Worm (Caenorhabditis elegans): ENCODE results near the gene mrpl-49.
A peak's percentile ranks its signal among the peaks of the same experiment; 100 is the strongest.

mrpl-49 gene

DNA sequence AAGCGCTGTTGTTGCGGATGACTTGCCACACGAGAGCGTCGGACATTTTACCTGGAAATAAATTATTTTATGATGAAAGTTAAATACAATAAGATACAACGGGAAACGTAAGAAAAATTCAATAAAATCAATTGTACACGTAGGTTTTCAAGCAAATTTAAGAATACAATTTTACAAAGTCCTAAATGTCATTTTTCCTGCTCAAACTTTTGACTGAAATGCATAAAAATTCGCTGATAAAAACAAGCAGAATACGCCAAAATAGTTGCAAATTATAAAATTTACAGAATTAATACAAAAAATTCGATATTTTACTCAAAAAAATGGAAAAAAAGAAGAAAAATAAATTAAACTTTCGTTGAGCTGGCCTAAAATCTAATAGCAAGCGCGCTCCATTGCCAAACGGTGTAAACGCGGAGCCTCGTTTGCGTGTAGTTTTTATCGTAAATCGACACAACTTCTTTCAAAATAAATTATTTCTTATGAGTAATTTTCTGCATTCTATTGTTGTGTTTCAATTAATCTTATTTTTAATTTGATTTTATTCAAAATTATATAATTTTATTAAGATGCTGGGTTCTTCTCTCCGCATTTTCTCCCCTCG lies at the start of gene mrpl-49, which contains the start of gene rpl-28:
Gene mrpl-49 (plus strand): TSS at position 570 of the 604 bp plus-strand sequence.
Gene rpl-28 (minus strand): TSS at position 51 of the 604 bp plus-strand sequence.
- TF ChIP-seq T22C8.4 (GFP tag; IDR thresholded peaks at IDR 0.05), result no peak
- peak; percentile 60 for TF ChIP-seq cog-1 (tag; optimal IDR thresholded peaks at IDR 0.05)
- TF ChIP-seq ztf-23 (GFP tag; IDR thresholded peaks at IDR 0.05), result peak; percentile 67
- TF ChIP-seq ztf-29 (GFP tag; IDR thresholded peaks at IDR 0.05), result no peak
- TF ChIP-seq flt-1 (GFP tag; IDR thresholded peaks at IDR 0.05), result no peak

DNA sequence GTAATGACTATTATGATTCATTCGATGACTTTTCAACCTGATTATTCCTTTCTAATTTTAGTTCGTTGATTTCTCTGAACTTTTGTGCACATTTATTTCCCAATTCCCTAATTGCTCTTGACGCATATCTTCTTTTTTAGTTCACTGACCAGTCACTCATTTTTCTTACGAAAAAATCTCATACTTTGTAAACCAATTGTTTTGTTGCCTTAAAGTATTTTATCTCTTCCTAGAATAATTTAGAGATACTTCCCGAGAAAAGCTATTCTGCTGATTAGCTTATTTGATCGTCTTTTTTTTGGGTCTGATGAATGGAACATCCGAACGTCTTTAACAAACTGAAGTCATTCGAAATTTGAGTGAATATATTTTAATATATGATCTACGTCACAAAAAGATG lies 49.1 kb upstream of the mrpl-49 start:
- no peak for TF ChIP-seq T22C8.4 (GFP tag; IDR thresholded peaks at IDR 0.05)
- TF ChIP-seq flt-1 (GFP tag; IDR thresholded peaks at IDR 0.05), result no peak
- TF ChIP-seq ztf-29 (GFP tag; IDR thresholded peaks at IDR 0.05), result no peak
- TF ChIP-seq klf-2 (GFP tag; conservative IDR thresholded peaks at IDR 0.05), result no peak
- TF ChIP-seq tab-1 (GFP tag; IDR thresholded peaks at IDR 0.05), result no peak
- no peak for TF ChIP-seq ref-1 (GFP tag; conservative IDR thresholded peaks at IDR 0.05)
- TF ChIP-seq cog-1 (tag; optimal IDR thresholded peaks at IDR 0.05), result no peak

DNA sequence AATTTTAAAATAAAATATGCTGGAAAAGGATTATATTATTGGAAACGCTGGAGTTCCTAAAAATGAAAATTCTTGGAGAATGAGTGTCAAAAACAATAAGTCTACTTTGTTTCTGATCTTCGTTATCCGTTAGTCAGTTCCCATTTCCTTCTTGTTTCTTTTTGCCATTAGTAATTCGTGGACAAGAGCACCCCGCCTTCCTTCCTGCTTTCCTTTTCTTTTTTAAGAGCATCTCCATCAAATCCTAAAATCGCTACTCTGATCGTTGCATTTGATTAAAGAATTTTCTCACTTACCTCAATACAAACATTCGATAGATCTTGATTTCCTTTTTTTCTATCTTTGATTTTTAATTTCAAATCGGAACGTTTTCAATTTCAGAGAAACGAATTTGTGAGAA lies 48.6 kb upstream of the mrpl-49 start, which contains the start of gene frpr-15:
Gene frpr-15 (plus strand): TSS at position 301 of the 400 bp plus-strand sequence.
- TF ChIP-seq cog-1 (tag; optimal IDR thresholded peaks at IDR 0.05) (no peak), tab-1 (GFP tag; IDR thresholded peaks at IDR 0.05) (no peak), med-1 (GFP tag; optimal IDR thresholded peaks at IDR 0.05; ENCODE audit: insufficient read depth) (no peak), T22C8.4 (GFP tag; IDR thresholded peaks at IDR 0.05) (no peak), ref-1 (GFP tag; conservative IDR thresholded peaks at IDR 0.05) (no peak), ztf-29 (GFP tag; IDR thresholded peaks at IDR 0.05) (no peak), flt-1 (GFP tag; IDR thresholded peaks at IDR 0.05) (no peak), klf-2 (GFP tag; conservative IDR thresholded peaks at IDR 0.05) (no peak), ztf-23 (GFP tag; IDR thresholded peaks at IDR 0.05) (no peak)

DNA sequence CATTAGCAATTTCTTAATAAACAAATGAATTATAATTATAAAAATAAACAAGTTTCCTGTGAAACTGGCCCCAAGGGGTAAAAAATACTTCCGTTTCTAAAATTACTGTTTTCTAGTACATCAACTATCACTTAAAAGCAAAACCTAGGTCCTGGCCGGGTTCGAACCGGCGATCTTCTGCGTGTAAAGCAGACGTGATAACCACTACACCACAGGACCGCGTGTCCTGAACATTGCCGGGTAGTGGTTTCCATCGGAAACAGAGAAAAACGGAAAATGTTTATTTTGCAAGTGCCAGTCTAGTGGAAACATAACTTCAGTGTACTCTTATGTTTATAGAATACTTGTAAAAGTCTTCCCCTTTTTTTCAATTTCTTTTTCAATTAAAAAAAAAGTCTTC lies 45.2 kb upstream of the mrpl-49 start:
- TF ChIP-seq flt-1 (GFP tag; IDR thresholded peaks at IDR 0.05), result no peak
- no peak for TF ChIP-seq ztf-23 (GFP tag; IDR thresholded peaks at IDR 0.05)
- TF ChIP-seq ref-1 (GFP tag; conservative IDR thresholded peaks at IDR 0.05), result no peak
- no peak for TF ChIP-seq tab-1 (GFP tag; IDR thresholded peaks at IDR 0.05)
- no peak for TF ChIP-seq ztf-29 (GFP tag; IDR thresholded peaks at IDR 0.05)
- TF ChIP-seq T22C8.4 (GFP tag; IDR thresholded peaks at IDR 0.05), result no peak
- TF ChIP-seq klf-2 (GFP tag; conservative IDR thresholded peaks at IDR 0.05), result no peak
- no peak for TF ChIP-seq cog-1 (tag; optimal IDR thresholded peaks at IDR 0.05)
- TF ChIP-seq med-1 (GFP tag; optimal IDR thresholded peaks at IDR 0.05; ENCODE audit: insufficient read depth), result no peak

DNA sequence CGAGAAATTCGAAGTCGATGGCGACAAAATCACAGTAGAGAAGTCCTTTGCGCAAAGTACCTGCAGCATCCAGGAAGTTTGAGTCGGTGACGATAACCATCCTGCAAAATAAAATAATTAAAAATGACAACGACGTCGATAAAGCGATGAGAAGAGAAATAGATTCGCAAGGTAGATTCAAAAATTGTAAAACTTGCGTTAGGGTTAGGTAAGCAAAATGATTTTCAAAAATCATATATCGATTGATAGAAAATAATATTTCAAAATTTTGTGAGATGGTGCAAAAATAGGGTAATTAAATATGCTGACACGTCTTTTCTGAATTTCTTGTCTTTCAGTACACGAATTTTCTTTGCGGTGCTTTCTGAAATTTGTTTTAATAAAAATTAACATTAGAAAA lies 33.3 kb upstream of the mrpl-49 start, which contains the start of gene parn-1:
Gene parn-1 (minus strand): TSS at position 101 of the 400 bp plus-strand sequence.
- no peak for TF ChIP-seq flt-1 (GFP tag; IDR thresholded peaks at IDR 0.05)
- no peak for TF ChIP-seq ztf-23 (GFP tag; IDR thresholded peaks at IDR 0.05)
- no peak for TF ChIP-seq tab-1 (GFP tag; IDR thresholded peaks at IDR 0.05)
- no peak for TF ChIP-seq T22C8.4 (GFP tag; IDR thresholded peaks at IDR 0.05)
- TF ChIP-seq klf-2 (GFP tag; conservative IDR thresholded peaks at IDR 0.05), result no peak
- TF ChIP-seq cog-1 (tag; optimal IDR thresholded peaks at IDR 0.05), result no peak

DNA sequence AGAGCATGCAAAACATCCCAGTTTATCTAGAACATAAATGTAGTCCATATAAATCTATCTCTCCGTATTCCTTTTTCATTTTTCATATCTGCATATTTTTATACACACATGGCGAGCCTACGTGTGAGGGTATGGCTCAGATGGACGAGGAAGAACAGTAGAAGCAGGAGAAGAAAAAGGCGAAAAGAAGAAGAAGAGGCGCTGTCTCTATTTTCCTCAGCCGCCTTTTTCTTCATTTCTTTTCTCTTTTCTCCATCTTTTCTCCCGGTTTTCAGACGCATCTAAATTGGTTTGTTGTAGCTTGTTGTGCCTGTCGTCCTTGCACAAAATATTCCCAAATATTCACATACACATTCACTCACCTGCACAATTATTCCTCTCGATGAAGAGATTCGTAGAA lies 32.5 kb upstream of the mrpl-49 start, which contains the start of gene K10C8.4:
Gene K10C8.4 (plus strand): TSS at position 301 of the 400 bp plus-strand sequence.
- TF ChIP-seq tab-1 (GFP tag; IDR thresholded peaks at IDR 0.05) (no peak), T22C8.4 (GFP tag; IDR thresholded peaks at IDR 0.05) (no peak), med-1 (GFP tag; optimal IDR thresholded peaks at IDR 0.05; ENCODE audit: insufficient read depth) (no peak), ztf-23 (GFP tag; IDR thresholded peaks at IDR 0.05) (no peak), ztf-29 (GFP tag; IDR thresholded peaks at IDR 0.05) (no peak), cog-1 (tag; optimal IDR thresholded peaks at IDR 0.05) (no peak), ref-1 (GFP tag; conservative IDR thresholded peaks at IDR 0.05) (no peak)

DNA sequence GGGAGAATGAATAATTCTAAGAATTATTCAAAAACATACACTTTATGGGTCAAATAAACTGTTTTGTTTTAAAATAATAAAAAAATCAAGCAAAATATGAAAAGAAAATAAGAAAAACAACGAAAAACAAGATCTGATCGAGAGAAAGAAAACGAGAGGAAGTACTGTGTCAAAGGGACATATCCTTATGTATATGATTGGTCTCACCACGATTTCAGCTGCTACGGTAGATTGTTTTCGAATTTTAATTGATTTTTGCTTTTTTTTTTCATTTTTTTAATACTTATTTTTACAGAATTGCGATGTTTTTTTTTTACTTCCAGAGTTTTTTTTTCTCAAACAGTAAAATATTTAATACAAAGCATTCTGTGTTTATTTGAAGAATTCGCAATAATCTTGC lies 31.6 kb upstream of the mrpl-49 start:
- TF ChIP-seq klf-2 (GFP tag; conservative IDR thresholded peaks at IDR 0.05), result no peak
- no peak for TF ChIP-seq ztf-29 (GFP tag; IDR thresholded peaks at IDR 0.05)
- no peak for TF ChIP-seq cog-1 (tag; optimal IDR thresholded peaks at IDR 0.05)
- TF ChIP-seq med-1 (GFP tag; optimal IDR thresholded peaks at IDR 0.05; ENCODE audit: insufficient read depth), result no peak
- no peak for TF ChIP-seq T22C8.4 (GFP tag; IDR thresholded peaks at IDR 0.05)
- no peak for TF ChIP-seq tab-1 (GFP tag; IDR thresholded peaks at IDR 0.05)
- no peak for TF ChIP-seq flt-1 (GFP tag; IDR thresholded peaks at IDR 0.05)
- no peak for TF ChIP-seq ref-1 (GFP tag; conservative IDR thresholded peaks at IDR 0.05)
- no peak for TF ChIP-seq ztf-23 (GFP tag; IDR thresholded peaks at IDR 0.05)

DNA sequence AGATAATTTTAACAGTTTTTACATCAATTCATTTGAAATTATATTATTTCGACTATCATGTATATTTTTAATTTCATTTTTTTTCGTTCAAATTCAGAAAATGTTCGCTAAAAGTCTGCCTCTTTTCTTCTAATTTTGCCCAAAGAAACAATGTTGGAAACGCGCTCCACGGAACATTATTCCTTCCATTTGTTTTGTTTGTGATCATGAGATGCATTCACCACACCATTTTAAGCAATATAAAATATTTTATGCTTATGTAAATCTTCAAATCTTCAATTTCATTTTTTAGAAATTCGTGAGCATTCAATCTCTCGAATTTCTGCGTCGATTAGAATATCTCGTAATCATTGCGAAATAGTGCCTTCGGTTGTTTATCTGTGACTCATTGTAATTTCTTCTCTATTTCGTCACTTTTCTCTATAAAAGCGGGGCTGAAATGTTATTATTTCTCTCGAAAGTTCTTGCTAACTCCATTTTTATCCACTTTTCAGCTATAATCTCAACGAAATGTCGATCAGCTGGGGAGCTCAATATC lies 31.0 kb upstream of the mrpl-49 start, which contains the start of gene istr-1:
Gene istr-1 (plus strand): TSS at position 495 of the 538 bp plus-strand sequence.
- no peak for TF ChIP-seq ztf-29 (GFP tag; IDR thresholded peaks at IDR 0.05)
- no peak for TF ChIP-seq ztf-23 (GFP tag; IDR thresholded peaks at IDR 0.05)
- TF ChIP-seq T22C8.4 (GFP tag; IDR thresholded peaks at IDR 0.05), result no peak
- TF ChIP-seq tab-1 (GFP tag; IDR thresholded peaks at IDR 0.05), result no peak
- no peak for TF ChIP-seq flt-1 (GFP tag; IDR thresholded peaks at IDR 0.05)
- no peak for TF ChIP-seq ref-1 (GFP tag; conservative IDR thresholded peaks at IDR 0.05)
- TF ChIP-seq klf-2 (GFP tag; conservative IDR thresholded peaks at IDR 0.05), result no peak
- no peak for TF ChIP-seq cog-1 (tag; optimal IDR thresholded peaks at IDR 0.05)
- TF ChIP-seq med-1 (GFP tag; optimal IDR thresholded peaks at IDR 0.05; ENCODE audit: insufficient read depth), result no peak

DNA sequence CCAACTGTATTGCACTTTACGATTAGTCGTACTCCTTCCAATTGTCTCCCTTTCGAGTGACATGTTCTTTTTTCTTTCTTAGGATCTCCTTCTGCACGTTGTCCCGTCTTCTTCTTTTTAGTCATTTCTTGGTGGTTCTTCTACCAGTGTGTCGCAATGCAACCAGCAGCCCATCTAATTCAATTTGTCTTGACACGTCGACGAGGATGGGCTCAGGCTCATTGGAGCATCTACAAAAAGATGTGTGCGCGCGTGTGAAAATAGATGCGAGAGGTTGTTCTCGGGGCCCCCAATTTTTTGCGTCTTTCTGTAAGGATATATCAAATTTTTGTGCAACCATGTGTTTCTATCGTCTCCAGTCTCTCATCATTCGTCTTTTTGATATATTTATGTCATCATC lies 26.8 kb upstream of the mrpl-49 start:
- no peak for TF ChIP-seq flt-1 (GFP tag; IDR thresholded peaks at IDR 0.05)
- TF ChIP-seq T22C8.4 (GFP tag; IDR thresholded peaks at IDR 0.05), result no peak
- no peak for TF ChIP-seq klf-2 (GFP tag; conservative IDR thresholded peaks at IDR 0.05)

DNA sequence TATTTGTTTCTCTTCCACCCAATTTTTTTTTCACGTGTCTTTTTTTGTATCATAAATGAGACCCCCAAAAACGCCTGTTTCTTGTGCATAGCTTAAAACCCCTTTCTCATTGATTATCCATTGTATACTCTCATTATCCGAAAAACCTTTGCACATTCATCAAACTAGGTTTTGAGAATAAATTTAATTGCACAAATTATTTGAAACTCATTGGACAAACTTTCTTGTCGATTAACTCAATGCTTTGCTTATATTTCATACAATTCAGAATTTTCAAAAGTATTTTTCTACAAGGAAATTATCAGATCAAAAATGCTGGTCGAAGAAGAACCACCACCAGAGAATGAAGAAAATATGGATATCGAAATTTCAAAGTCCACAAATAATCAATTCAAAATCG lies 24.4 kb upstream of the mrpl-49 start, which contains the start of gene R11D1.1:
Gene R11D1.1 (plus strand): TSS at position 301 of the 400 bp plus-strand sequence.
- TF ChIP-seq med-1 (GFP tag; optimal IDR thresholded peaks at IDR 0.05; ENCODE audit: insufficient read depth) (no peak), tab-1 (GFP tag; IDR thresholded peaks at IDR 0.05) (no peak), cog-1 (tag; optimal IDR thresholded peaks at IDR 0.05) (no peak), ref-1 (GFP tag; conservative IDR thresholded peaks at IDR 0.05) (no peak), ztf-23 (GFP tag; IDR thresholded peaks at IDR 0.05) (no peak), klf-2 (GFP tag; conservative IDR thresholded peaks at IDR 0.05) (no peak), T22C8.4 (GFP tag; IDR thresholded peaks at IDR 0.05) (no peak), flt-1 (GFP tag; IDR thresholded peaks at IDR 0.05) (no peak), ztf-29 (GFP tag; IDR thresholded peaks at IDR 0.05) (no peak)

Measured in whole organism, midembryonic.